Worm (Caenorhabditis elegans) whole organism, young adult: ENCODE results near the gene ttr-17.

ENCODE experiments used
- B0035.1 ChIP-seq: sonication (generic microtip); optimal IDR thresholded peaks from 2 replicates; lab custom pipeline; 2016; ENCODE audit warnings: missing genetic modification characterization, mild to moderate bottlenecking, missing compliant biosample characterization, missing genotype, missing genetic modification reagents
- F39B2.1 ChIP-seq: fragments of 200-800 bp; sonication (Bioruptor generic); IDR thresholded peaks from 2 replicates; pipeline ENCODE4 v1.3.6; 2022; ENCODE audit warnings: missing genetic modification reagents, missing genetic modification characterization, missing compliant biosample characterization
- K11D2.4 ChIP-seq: fragments of 200-800 bp; sonication (Bioruptor generic); IDR thresholded peaks from 2 replicates; pipeline ENCODE4 v1.3.6; 2022; ENCODE audit warnings: missing genetic modification reagents, missing genetic modification characterization, missing compliant biosample characterization
- K12H6.12 ChIP-seq: fragments of 200-800 bp; sonication (Bioruptor generic); optimal IDR thresholded peaks from 2 replicates; lab custom pipeline; 2018; ENCODE audit warnings: mild to moderate bottlenecking, missing genetic modification characterization, missing compliant biosample characterization
- Y53G8AR.9 ChIP-seq: fragments of 200-800 bp; sonication (Bioruptor generic); conservative IDR thresholded peaks from 2 replicates; pipeline ENCODE4 v1.3.6; 2022; ENCODE audit warnings: missing genetic modification reagents, missing genetic modification characterization, missing compliant biosample characterization
- Y56A3A.18 ChIP-seq: fragments of 200-800 bp; sonication (Bioruptor generic); IDR thresholded peaks from 2 replicates; pipeline ENCODE4 v1.3.6; 2022; ENCODE audit warnings: missing genetic modification reagents, missing genetic modification characterization, missing compliant biosample characterization
- ZK185.1 ChIP-seq: sonication (generic microtip); optimal IDR thresholded peaks from 2 replicates; lab custom pipeline; 2016; ENCODE audit warnings: mild to moderate bottlenecking, missing genetic modification characterization, missing compliant biosample characterization; ENCODE audit not compliant: poor library complexity, severe bottlenecking
- akir-1 ChIP-seq: fragments of 200-800 bp; sonication (Bioruptor generic); optimal IDR thresholded peaks from 2 replicates; lab custom pipeline; 2018; ENCODE audit warnings: mild to moderate bottlenecking, missing genetic modification characterization, moderate library complexity, missing compliant biosample characterization
- aptf-2 ChIP-seq: fragments of 200-800 bp; sonication (Bioruptor generic); conservative IDR thresholded peaks from 2 replicates; pipeline ENCODE4 v1.3.6; 2022; ENCODE audit warnings: missing genetic modification reagents, missing genetic modification characterization, missing compliant biosample characterization
- aptf-3 ChIP-seq: fragments of 200-800 bp; sonication (Bioruptor generic); IDR thresholded peaks from 2 replicates; pipeline ENCODE4 v1.3.6; 2022; ENCODE audit warnings: missing genetic modification characterization, missing compliant biosample characterization
- attf-5 ChIP-seq: fragments of 200-800 bp; sonication (Bioruptor generic); optimal IDR thresholded peaks from 2 replicates; lab custom pipeline; 2018; ENCODE audit warnings: mild to moderate bottlenecking, missing genetic modification characterization, missing compliant biosample characterization
- bed-1 ChIP-seq: fragments of 200-800 bp; sonication (Bioruptor generic); IDR thresholded peaks from 2 replicates; pipeline ENCODE4 v1.3.6; 2022; ENCODE audit warnings: missing genetic modification reagents, missing genetic modification characterization, missing compliant biosample characterization
- bed-2 ChIP-seq: fragments of 200-800 bp; sonication (Bioruptor generic); IDR thresholded peaks from 2 replicates; pipeline ENCODE4 v1.3.6; 2022; ENCODE audit warnings: missing genetic modification reagents, missing genetic modification characterization, missing compliant biosample characterization
- ccch-3 ChIP-seq: fragments of 200-800 bp; sonication (Bioruptor generic); optimal IDR thresholded peaks from 2 replicates; lab custom pipeline; 2018; ENCODE audit warnings: mild to moderate bottlenecking, missing genetic modification characterization, missing compliant biosample characterization
- ceh-27 ChIP-seq: fragments of 200-800 bp; sonication (Bioruptor generic); optimal IDR thresholded peaks from 2 replicates; lab custom pipeline; 2018; ENCODE audit warnings: mild to moderate bottlenecking, missing genetic modification characterization, moderate library complexity, missing compliant biosample characterization
- ceh-40 ChIP-seq: fragments of 200-800 bp; sonication (Bioruptor generic); IDR thresholded peaks from 2 replicates; pipeline ENCODE4 v1.3.6; 2022; ENCODE audit warnings: missing genetic modification characterization, missing compliant biosample characterization
- ceh-58 ChIP-seq: fragments of 200-800 bp; sonication (Bioruptor generic); IDR thresholded peaks from 2 replicates; pipeline ENCODE4 v1.3.6; 2022; ENCODE audit warnings: missing genetic modification characterization, missing compliant biosample characterization
- ceh-91 ChIP-seq: fragments of 200-800 bp; sonication (Bioruptor generic); IDR thresholded peaks from 2 replicates; pipeline ENCODE4 v1.3.6; 2022; ENCODE audit warnings: missing genetic modification reagents, missing genetic modification characterization, missing compliant biosample characterization
- die-1 ChIP-seq: sonication (generic microtip); optimal IDR thresholded peaks from 2 replicates; lab custom pipeline; 2016; ENCODE audit warnings: missing genotype, mild to moderate bottlenecking, missing genetic modification characterization, missing compliant biosample characterization
- egl-18 ChIP-seq: fragments of 200-800 bp; sonication (Bioruptor generic); IDR thresholded peaks from 2 replicates; pipeline ENCODE4 v1.3.6; 2022; ENCODE audit warnings: missing genetic modification reagents, missing genetic modification characterization, missing compliant biosample characterization
- egl-44 ChIP-seq: fragments of 200-800 bp; sonication (Bioruptor generic); IDR thresholded peaks from 2 replicates; pipeline ENCODE4 v1.3.6; 2022; ENCODE audit warnings: missing genetic modification reagents, missing genetic modification characterization, missing compliant biosample characterization
- ekl-4 ChIP-seq: fragments of 200-800 bp; sonication (Bioruptor generic); IDR thresholded peaks from 2 replicates; pipeline ENCODE4 v1.3.6; 2022; ENCODE audit warnings: missing genetic modification reagents, missing genetic modification characterization, missing compliant biosample characterization
- gei-17 ChIP-seq: fragments of 200-800 bp; sonication (Bioruptor generic); optimal IDR thresholded peaks from 2 replicates; lab custom pipeline; 2018; ENCODE audit warnings: mild to moderate bottlenecking, missing genetic modification characterization, missing compliant biosample characterization
- hmg-1.2 ChIP-seq: fragments of 200-800 bp; sonication (Bioruptor generic); IDR thresholded peaks from 2 replicates; pipeline ENCODE4 v1.3.6; 2022; ENCODE audit warnings: missing genetic modification reagents, missing genetic modification characterization, missing compliant biosample characterization
- hsf-1 ChIP-seq: fragments of 200-800 bp; sonication (Bioruptor generic); IDR thresholded peaks from 2 replicates; pipeline ENCODE4 v1.3.6; 2022; ENCODE audit warnings: missing genetic modification reagents, missing genetic modification characterization, missing compliant biosample characterization
- lag-1 ChIP-seq: fragments of 200-800 bp; sonication (Bioruptor generic); IDR thresholded peaks from 2 replicates; pipeline ENCODE4 v1.3.6; 2022; ENCODE audit warnings: missing genetic modification reagents, missing genetic modification characterization, missing compliant biosample characterization
- let-526 ChIP-seq: fragments of 200-800 bp; sonication (Bioruptor generic); IDR thresholded peaks from 2 replicates; pipeline ENCODE4 v1.3.6; 2022; ENCODE audit warnings: missing genetic modification reagents, missing genetic modification characterization, missing compliant biosample characterization
- let-607 ChIP-seq, 2 experiments: fragments of 200-800 bp in 1 of 2; sonication (Bioruptor generic) in 1 of 2; sonication (generic microtip) in 1 of 2; optimal IDR thresholded peaks; 2 replicates each; lab custom pipeline; 2016 to 2018; ENCODE audit warnings: mild to moderate bottlenecking in 2 of 2, missing compliant biosample characterization in 2 of 2, missing genetic modification characterization in 2 of 2, moderate library complexity in 2 of 2, missing genotype in 1 of 2
- lin-54 ChIP-seq: fragments of 200-800 bp; sonication (Bioruptor generic); optimal IDR thresholded peaks from 2 replicates; lab custom pipeline; 2018; ENCODE audit warnings: mild to moderate bottlenecking, missing genetic modification characterization, missing compliant biosample characterization
- mcd-1 ChIP-seq: fragments of 200-800 bp; sonication (Bioruptor generic); IDR thresholded peaks from 2 replicates; pipeline ENCODE4 v1.3.6; 2022; ENCODE audit warnings: missing genetic modification reagents, missing genetic modification characterization, missing compliant biosample characterization
- nfyb-1 ChIP-seq: fragments of 200-800 bp; sonication (Bioruptor generic); IDR thresholded peaks from 2 replicates; pipeline ENCODE4 v1.3.6; 2022; ENCODE audit warnings: missing genetic modification reagents, missing genetic modification characterization, missing compliant biosample characterization
- nhr-179 ChIP-seq: sonication (generic microtip); optimal IDR thresholded peaks from 2 replicates; lab custom pipeline; 2016; ENCODE audit warnings: mild to moderate bottlenecking, missing genetic modification characterization, missing compliant biosample characterization
- nhr-80 ChIP-seq: sonication (generic microtip); optimal IDR thresholded peaks from 2 replicates; lab custom pipeline; 2016; ENCODE audit warnings: missing genetic modification characterization, missing compliant biosample characterization
- nhr-90 ChIP-seq: sonication (generic microtip); optimal IDR thresholded peaks from 2 replicates; lab custom pipeline; 2016; ENCODE audit warnings: missing genotype, mild to moderate bottlenecking, missing genetic modification characterization, missing compliant biosample characterization
- rec-8 ChIP-seq, 2 experiments: sonication (generic microtip); optimal IDR thresholded peaks; 2 replicates each; lab custom pipeline; 2016; ENCODE audit warnings: mild to moderate bottlenecking in 2 of 2, missing genetic modification characterization in 2 of 2, missing genetic modification reagents in 2 of 2, missing genotype in 2 of 2, missing biosample characterization in 1 of 2, missing compliant biosample characterization in 1 of 2, moderate library complexity in 1 of 2
- rpc-1 ChIP-seq, 2 experiments: fragments of 150-350 bp in 1 of 2; sonication (generic microtip) in 1 of 2; optimal IDR thresholded peaks; 2 replicates each; lab custom pipeline; 2014 to 2018; ENCODE audit warnings: missing biosample characterization in 1 of 2, missing genetic modification characterization in 1 of 2, missing genetic modification reagents in 1 of 2, missing genotype in 1 of 2
- somi-1 ChIP-seq: fragments of 200-800 bp; sonication (Bioruptor generic); optimal IDR thresholded peaks from 2 replicates; lab custom pipeline; 2018; ENCODE audit warnings: mild to moderate bottlenecking, missing genetic modification characterization, missing compliant biosample characterization
- sptf-2 ChIP-seq: fragments of 200-800 bp; sonication (Bioruptor generic); optimal IDR thresholded peaks from 2 replicates; lab custom pipeline; 2018; ENCODE audit warnings: mild to moderate bottlenecking, missing genetic modification characterization, missing compliant biosample characterization
- tbp1 ChIP-seq: fragments of 200-800 bp; sonication (Bioruptor generic); optimal IDR thresholded peaks from 2 replicates; lab custom pipeline; 2018; ENCODE audit warnings: mild to moderate bottlenecking, missing genetic modification characterization, missing compliant biosample characterization
- tlf-1 ChIP-seq: fragments of 200-800 bp; sonication (Bioruptor generic); optimal IDR thresholded peaks from 2 replicates; lab custom pipeline; 2018; ENCODE audit warnings: mild to moderate bottlenecking, missing genetic modification characterization, missing compliant biosample characterization
- unc-62 ChIP-seq: fragments of 150-350 bp; optimal IDR thresholded peaks from 2 replicates; lab custom pipeline; 2014; ENCODE audit warnings: missing biosample characterization, missing genetic modification reagents, missing genetic modification characterization
- xnd-1 ChIP-seq: sonication (generic microtip); optimal IDR thresholded peaks from 2 replicates; lab custom pipeline; 2016; ENCODE audit warnings: missing genotype, missing genetic modification reagents, missing genetic modification characterization, missing compliant biosample characterization
- ztf-28 ChIP-seq: fragments of 200-800 bp; sonication (Bioruptor generic); IDR thresholded peaks from 2 replicates; pipeline ENCODE4 v1.3.6; 2022; ENCODE audit warnings: missing genetic modification reagents, missing genetic modification characterization, missing compliant biosample characterization

ttr-17 gene

DNA sequence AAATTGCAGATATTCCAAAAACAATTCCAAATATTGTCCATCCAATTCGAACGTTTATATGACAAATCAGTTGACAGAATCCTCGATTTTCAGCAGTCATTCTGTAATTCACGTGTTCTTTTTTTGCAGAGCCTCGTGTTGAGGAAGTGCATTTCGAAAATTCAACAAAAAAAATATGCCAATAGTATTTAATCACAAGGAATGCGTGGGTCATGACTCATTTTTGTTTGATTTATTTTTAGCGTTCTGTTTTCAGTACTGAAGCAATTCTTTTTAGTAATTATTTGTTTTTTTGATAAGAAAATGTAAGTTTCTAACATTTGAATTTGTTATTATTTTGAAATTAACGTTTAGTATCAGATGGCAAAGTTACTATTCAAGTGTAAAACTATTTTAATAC lies 35.9 kb downstream of the ttr-17 start, which contains the start of gene hrg-4:
Gene hrg-4 (minus strand): TSS at position 101 of the 400 bp plus-strand sequence.
- TF ChIP-seq aptf-2 (GFP tag; lab: Robert Waterston, UW) (no peak), sptf-2 (no peak), Y56A3A.18 (GFP tag; lab: Robert Waterston, UW) (no peak), bed-1 (no peak), K12H6.12 (tag; lab: Kevin White, UChicago) (no peak), hsf-1 (GFP tag; lab: Robert Waterston, UW) (no peak), bed-2 (GFP tag; lab: Robert Waterston, UW) (no peak), let-607 (tag; optimal IDR thresholded peaks at IDR 0.05; lab: Kevin White, UChicago) (no peak), ZK185.1 (tag; lab: Kevin White, UChicago) (no peak), die-1 (tag; lab: Kevin White, UChicago) (no peak), K11D2.4 (no peak)

DNA sequence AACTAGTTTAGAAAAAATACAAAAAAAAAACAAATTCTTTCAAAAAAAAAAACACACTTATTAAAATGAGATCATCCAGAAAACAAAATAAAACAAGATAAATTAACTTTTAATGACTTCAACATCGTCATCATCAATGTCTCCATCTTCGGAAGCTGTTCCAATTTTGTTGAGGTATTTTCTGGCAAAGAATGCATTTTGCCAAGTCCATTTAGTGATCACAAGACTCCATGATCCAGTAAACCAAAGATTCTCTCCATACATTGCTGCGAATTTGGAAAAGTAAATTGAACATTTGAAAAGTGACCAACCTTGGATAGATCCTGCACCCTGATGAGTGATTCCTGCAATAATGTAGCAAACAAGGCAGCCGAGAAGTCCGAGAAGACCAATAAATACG lies 36.7 kb downstream of the ttr-17 start:
- TF ChIP-seq egl-18 (GFP tag; lab: Robert Waterston, UW) (no peak), nfyb-1 (GFP tag; lab: Robert Waterston, UW) (no peak), egl-44 (no peak), ztf-28 (GFP tag; lab: Robert Waterston, UW) (no peak), ceh-27 (GFP tag; lab: Kevin White, UChicago) (no peak), bed-2 (GFP tag; lab: Robert Waterston, UW) (no peak), aptf-2 (GFP tag; lab: Robert Waterston, UW) (no peak), F39B2.1 (no peak), ccch-3 (GFP tag; lab: Kevin White, UChicago) (no peak), K12H6.12 (tag; lab: Kevin White, UChicago) (no peak), sptf-2 (no peak), akir-1 (no peak)

DNA sequence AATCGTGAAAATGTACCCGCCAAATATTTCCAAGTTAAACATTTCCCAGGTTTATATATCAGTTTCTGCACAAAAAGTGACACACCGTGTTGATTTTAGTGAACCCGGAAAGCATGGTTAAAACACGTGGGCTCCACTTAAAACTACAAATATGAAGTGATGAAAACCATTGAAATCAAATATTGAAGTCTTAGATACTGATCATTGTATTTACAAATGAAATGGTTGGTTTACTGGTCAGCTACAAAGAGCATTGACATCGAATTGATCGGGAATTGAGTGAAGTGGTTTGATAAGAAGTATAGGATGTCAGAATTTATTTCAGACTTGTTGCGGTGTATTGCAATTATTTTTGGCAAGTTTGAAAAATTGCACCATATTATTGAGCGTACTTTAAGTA lies 37.4 kb downstream of the ttr-17 start, which contains the start of gene hrg-5:
Gene hrg-5 (minus strand): TSS at position 17 of the 400 bp plus-strand sequence.
- TF ChIP-seq tlf-1 (GFP tag; lab: Kevin White, UChicago) (no peak), B0035.1 (no peak), nhr-80 (peak; percentile 66), aptf-3 (GFP tag; lab: Robert Waterston, UW) (no peak)

DNA sequence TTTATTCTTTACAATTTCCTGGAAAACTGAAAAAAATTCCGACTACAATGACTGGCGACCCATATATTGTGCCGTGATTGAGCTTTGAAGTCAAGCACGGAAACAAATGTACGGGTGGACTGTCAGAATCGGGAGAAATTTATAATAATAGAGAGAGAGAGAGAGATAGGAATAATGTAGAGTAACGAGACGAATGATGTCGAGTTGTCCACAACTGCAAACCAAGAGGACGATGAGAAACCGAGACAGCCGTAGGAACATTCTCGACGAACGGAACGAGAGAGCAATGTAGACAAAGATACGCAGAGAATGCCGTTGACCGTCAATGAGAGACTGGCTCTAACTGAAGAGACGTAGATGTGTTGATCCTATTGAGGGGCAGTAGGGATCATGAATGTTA lies 39.3 kb downstream of the ttr-17 start:
- TF ChIP-seq somi-1 (GFP tag; lab: Kevin White, UChicago) (no peak), Y53G8AR.9 (GFP tag; lab: Robert Waterston, UW) (0 out of 2 replicates have a peak, but pooled peaks have one; percentile 21), Y56A3A.18 (GFP tag; lab: Robert Waterston, UW) (0 out of 2 replicates have a peak, but pooled peaks have one; percentile 28), let-526 (GFP tag; lab: Robert Waterston, UW) (peak; percentile 53; the same call in 1 of the 2 replicates), xnd-1 (tag; lab: Kevin White, UChicago) (no peak), ceh-91 (GFP tag; lab: Robert Waterston, UW) (no peak), gei-17 (GFP tag; lab: Kevin White, UChicago) (no peak), unc-62 (GFP tag; lab: Kevin White, UChicago) (peak; percentile 30), mcd-1 (GFP tag; lab: Robert Waterston, UW) (peak; percentile 46; the same call in 1 of the 2 replicates), attf-5 (peak; percentile 28), lag-1 (no peak), nhr-90 (no peak), ekl-4 (GFP tag; lab: Robert Waterston, UW) (no peak), ceh-40 (no peak), rpc-1 (optimal IDR thresholded peaks at IDR 0.05; lab: Kevin White, UChicago) (peak; percentile 5), rpc-1 (tag; optimal IDR thresholded peaks at IDR 0.05; lab: Kevin White, UChicago) (no peak), ceh-58 (GFP tag; lab: Robert Waterston, UW) (no peak), tbp1 (GFP tag; lab: Kevin White, UChicago) (peak; percentile 49), hmg-1.2 (GFP tag; lab: Robert Waterston, UW) (peak; percentile 92), lin-54 (GFP tag; lab: Kevin White, UChicago) (peak; percentile 31), ZK185.1 (tag; lab: Kevin White, UChicago) (peak; percentile 31), rec-8 (tag; optimal IDR thresholded peaks at IDR 0.05; lab: Kevin White, UChicago) (no peak), nhr-179 (tag; lab: Kevin White, UChicago) (no peak), ceh-27 (GFP tag; lab: Kevin White, UChicago) (peak; percentile 41)
